Fruit fly (Drosophila melanogaster) whole organism, embryonic: ENCODE measurements around the gene TotA.

ENCODE experiments used
- Atf6 ChIP-seq: fragments of 200-800 bp; sonication (Bioruptor generic); IDR thresholded peaks from 2 replicates; pipeline ENCODE4 v1.3.6; 2022; ENCODE audit warnings: missing biosample characterization, missing genetic modification characterization
- CG10274 ChIP-seq: fragments of 200-800 bp; sonication (Bioruptor generic); optimal IDR thresholded peaks from 3 replicates; lab custom pipeline; 2017; ENCODE audit warnings: missing biosample characterization, mild to moderate bottlenecking, missing genetic modification characterization
- CG10366 ChIP-seq: fragments of 200-800 bp; sonication (Bioruptor generic); IDR thresholded peaks from 2 replicates; pipeline ENCODE4 v1.3.6; 2022; ENCODE audit warnings: missing biosample characterization, missing genetic modification characterization
- CG10565 ChIP-seq: fragments of 200-800 bp; sonication (Bioruptor generic); optimal IDR thresholded peaks from 3 replicates; lab custom pipeline; 2016; ENCODE audit warnings: missing biosample characterization, mild to moderate bottlenecking, missing genetic modification characterization
- CG10979 ChIP-seq: fragments of 200-800 bp; sonication (Bioruptor generic); optimal IDR thresholded peaks from 2 replicates; lab custom pipeline; 2018; ENCODE audit warnings: missing biosample characterization, mild to moderate bottlenecking, missing genetic modification characterization, moderate library complexity
- CG11504 ChIP-seq: fragments of 200-800 bp; sonication (Bioruptor generic); optimal IDR thresholded peaks from 3 replicates; lab custom pipeline; 2019; ENCODE audit warnings: missing biosample characterization, mild to moderate bottlenecking, missing genetic modification characterization, moderate library complexity
- CG11695 ChIP-seq: fragments of 200-800 bp; sonication (Bioruptor generic); IDR thresholded peaks from 3 replicates; pipeline ENCODE4 v1.3.6; 2022; ENCODE audit warnings: missing biosample characterization, missing genetic modification characterization
- CG12219 ChIP-seq: fragments of 200-800 bp; sonication (Bioruptor generic); optimal IDR thresholded peaks from 3 replicates; lab custom pipeline; 2018; ENCODE audit warnings: missing biosample characterization, mild to moderate bottlenecking, missing genetic modification characterization
- CG12391 ChIP-seq: fragments of 200-800 bp; sonication (Bioruptor generic); optimal IDR thresholded peaks from 3 replicates; lab custom pipeline; 2018; ENCODE audit warnings: missing biosample characterization, mild to moderate bottlenecking, missing genetic modification characterization, moderate library complexity
- CG13424 ChIP-seq: fragments of 200-800 bp; sonication (Bioruptor generic); optimal IDR thresholded peaks from 2 replicates; lab custom pipeline; 2019; ENCODE audit warnings: missing biosample characterization, mild to moderate bottlenecking, missing genetic modification characterization, moderate library complexity
- CG15269 ChIP-seq: fragments of 200-800 bp; sonication (Bioruptor generic); optimal IDR thresholded peaks from 2 replicates; lab custom pipeline; 2018; ENCODE audit warnings: missing biosample characterization, mild to moderate bottlenecking, missing genetic modification characterization, moderate library complexity
- CG16779 ChIP-seq: fragments of 200-800 bp; sonication (Bioruptor generic); IDR thresholded peaks from 2 replicates; pipeline ENCODE4 v1.3.6; 2022; ENCODE audit warnings: missing biosample characterization, missing genetic modification characterization
- CG17361 ChIP-seq: fragments of 200-800 bp; sonication (Bioruptor generic); IDR thresholded peaks from 3 replicates; pipeline ENCODE4 v1.3.6; 2022; ENCODE audit warnings: missing biosample characterization, missing genetic modification characterization
- CG2678 ChIP-seq: fragments of 200-800 bp; sonication (Bioruptor generic); optimal IDR thresholded peaks from 3 replicates; lab custom pipeline; 2019; ENCODE audit warnings: missing biosample characterization, mild to moderate bottlenecking, missing genetic modification characterization, moderate library complexity
- CG31224 ChIP-seq: fragments of 200-800 bp; sonication (Bioruptor generic); IDR thresholded peaks from 2 replicates; pipeline ENCODE4 v1.3.6; 2022; ENCODE audit warnings: missing biosample characterization, missing genetic modification characterization
- CG34422 ChIP-seq: fragments of 200-800 bp; sonication (Bioruptor generic); IDR thresholded peaks from 3 replicates; pipeline ENCODE4 v1.3.6; 2022; ENCODE audit warnings: missing biosample characterization, missing genetic modification characterization
- CG4360 ChIP-seq: fragments of 200-800 bp; sonication (Bioruptor generic); IDR thresholded peaks from 2 replicates; pipeline ENCODE4 v1.3.6; 2022; ENCODE audit warnings: missing biosample characterization, missing genetic modification characterization
- CG4424 ChIP-seq: fragments of 200-800 bp; sonication (Bioruptor generic); optimal IDR thresholded peaks from 3 replicates; lab custom pipeline; 2016; ENCODE audit warnings: missing biosample characterization, missing genetic modification characterization
- CHES-1-like ChIP-seq: fragments of 200-800 bp; sonication (Bioruptor generic); optimal IDR thresholded peaks from 2 replicates; lab custom pipeline; 2016; ENCODE audit warnings: missing biosample characterization, missing genetic modification characterization
- CoRest ChIP-seq: fragments of 200-800 bp; sonication (Bioruptor generic); optimal IDR thresholded peaks from 3 replicates; lab custom pipeline; 2018; ENCODE audit warnings: missing biosample characterization, mild to moderate bottlenecking, missing genetic modification characterization, moderate library complexity
- Doc2 ChIP-seq: fragments of 200-800 bp; sonication (Bioruptor generic); IDR thresholded peaks from 2 replicates; pipeline ENCODE4 v1.3.6; 2022; ENCODE audit warnings: missing biosample characterization, missing genetic modification characterization
- Fer2 ChIP-seq: fragments of 200-800 bp; sonication (Bioruptor generic); optimal IDR thresholded peaks from 2 replicates; lab custom pipeline; 2018; ENCODE audit warnings: missing biosample characterization, mild to moderate bottlenecking, missing genetic modification characterization, moderate library complexity
- HLH4C ChIP-seq: fragments of 200-800 bp; sonication (Bioruptor generic); IDR thresholded peaks from 3 replicates; pipeline ENCODE4 v1.3.6; 2022; ENCODE audit warnings: missing biosample characterization, missing genetic modification characterization; ENCODE audit not compliant: partially characterized antibody
- Hey ChIP-seq: fragments of 200-800 bp; sonication (Bioruptor generic); optimal IDR thresholded peaks from 3 replicates; lab custom pipeline; 2018; ENCODE audit warnings: missing biosample characterization, mild to moderate bottlenecking, missing genetic modification characterization
- Hr39 ChIP-seq: fragments of >200 bp; optimal IDR thresholded peaks from 2 replicates; lab custom pipeline; 2017
- Hr78 ChIP-seq, 2 experiments: fragments of 200-800 bp in 1 of 2; fragments of >200 bp in 1 of 2; sonication (Bioruptor generic) in 1 of 2; optimal IDR thresholded peaks; 2 replicates each; lab custom pipeline; 2017 to 2019; ENCODE audit warnings: missing biosample characterization in 2 of 2, missing genetic modification characterization in 2 of 2, mild to moderate bottlenecking in 1 of 2, moderate library complexity in 1 of 2
- Med ChIP-seq: fragments of 200-800 bp; sonication (Bioruptor generic); peaks from one replicate; lab custom pipeline; 2016; ENCODE audit warnings: missing biosample characterization, missing genetic modification characterization, mild to moderate bottlenecking, inconsistent platforms, moderate library complexity
- Oli ChIP-seq: fragments of 200-800 bp; sonication (Bioruptor generic); optimal IDR thresholded peaks from 2 replicates; lab custom pipeline; 2018; ENCODE audit warnings: missing biosample characterization, mild to moderate bottlenecking, missing genetic modification characterization, moderate library complexity
- Optix ChIP-seq: fragments of 200-800 bp; sonication (Bioruptor generic); IDR thresholded peaks from 3 replicates; pipeline ENCODE4 v1.3.6; 2022; ENCODE audit warnings: missing biosample characterization, missing genetic modification characterization
- PHDP ChIP-seq: fragments of 200-800 bp; sonication (Bioruptor generic); optimal IDR thresholded peaks from 3 replicates; lab custom pipeline; 2018; ENCODE audit warnings: missing biosample characterization, mild to moderate bottlenecking, missing genetic modification characterization, moderate library complexity
- Rfx ChIP-seq: fragments of 200-800 bp; sonication (Bioruptor generic); IDR thresholded peaks from 2 replicates; pipeline ENCODE4 v1.3.6; 2022; ENCODE audit warnings: missing biosample characterization, missing genetic modification characterization
- Xrp1 ChIP-seq: fragments of 200-800 bp; sonication (Bioruptor generic); IDR thresholded peaks from 2 replicates; pipeline ENCODE4 v1.3.6; 2022; ENCODE audit warnings: missing biosample characterization, missing genetic modification characterization
- YL-1 ChIP-seq: fragments of 200-800 bp; sonication (Bioruptor generic); optimal IDR thresholded peaks from 3 replicates; lab custom pipeline; 2017; ENCODE audit warnings: missing biosample characterization, mild to moderate bottlenecking, missing genetic modification characterization
- bab2 ChIP-seq: fragments of 200-800 bp; sonication (Bioruptor generic); optimal IDR thresholded peaks from 2 replicates; lab custom pipeline; 2016; ENCODE audit warnings: missing biosample characterization, missing genetic modification characterization
- chif ChIP-seq, 2 experiments: fragments of 200-800 bp; sonication (Bioruptor generic); optimal IDR thresholded peaks; 3 replicates each; lab custom pipeline; 2016; ENCODE audit warnings: missing biosample characterization in 2 of 2, missing genetic modification characterization in 2 of 2
- ci ChIP-seq: fragments of 200-800 bp; sonication (Bioruptor generic); IDR thresholded peaks from 3 replicates; pipeline ENCODE4 v1.3.6; 2022; ENCODE audit warnings: missing biosample characterization, missing genetic modification characterization
- da ChIP-seq: fragments of 200-800 bp; sonication (Bioruptor generic); optimal IDR thresholded peaks from 2 replicates; lab custom pipeline; 2016; ENCODE audit warnings: missing biosample characterization, missing genetic modification characterization
- dmrt11E ChIP-seq: fragments of 200-800 bp; sonication (Bioruptor generic); optimal IDR thresholded peaks from 3 replicates; lab custom pipeline; 2018; ENCODE audit warnings: missing biosample characterization, mild to moderate bottlenecking, missing genetic modification characterization, moderate library complexity
- esg ChIP-seq: fragments of 200-800 bp; sonication (Bioruptor generic); conservative IDR thresholded peaks from 2 replicates; pipeline ENCODE4 v1.3.6; 2022; ENCODE audit warnings: missing biosample characterization, missing genetic modification characterization
- fd96Cb ChIP-seq: fragments of 200-800 bp; sonication (Bioruptor generic); optimal IDR thresholded peaks from 2 replicates; lab custom pipeline; 2018; ENCODE audit warnings: missing biosample characterization, mild to moderate bottlenecking, missing genetic modification characterization, moderate library complexity
- gcm ChIP-seq: fragments of 200-800 bp; sonication (Bioruptor generic); optimal IDR thresholded peaks from 2 replicates; lab custom pipeline; 2019; ENCODE audit warnings: missing biosample characterization, mild to moderate bottlenecking, missing genetic modification characterization, moderate library complexity
- gem ChIP-seq: fragments of 200-800 bp; sonication (Bioruptor generic); optimal IDR thresholded peaks from 2 replicates; lab custom pipeline; 2019; ENCODE audit warnings: missing biosample characterization, mild to moderate bottlenecking, missing genetic modification characterization, moderate library complexity
- gsb-n ChIP-seq: fragments of 200-800 bp; sonication (Bioruptor generic); optimal IDR thresholded peaks from 3 replicates; lab custom pipeline; 2018; ENCODE audit warnings: missing biosample characterization, mild to moderate bottlenecking, missing genetic modification characterization
- pfk ChIP-seq: fragments of 200-800 bp; sonication (Bioruptor generic); optimal IDR thresholded peaks from 2 replicates; lab custom pipeline; 2018; ENCODE audit warnings: missing biosample characterization, mild to moderate bottlenecking, missing genetic modification characterization, moderate library complexity
- phol ChIP-seq: fragments of 200-800 bp; sonication (Bioruptor generic); optimal IDR thresholded peaks from 3 replicates; lab custom pipeline; 2018; ENCODE audit warnings: missing biosample characterization, mild to moderate bottlenecking, missing genetic modification characterization, moderate library complexity
- psq ChIP-seq: fragments of 200-800 bp; sonication (Bioruptor generic); optimal IDR thresholded peaks from 2 replicates; lab custom pipeline; 2017; ENCODE audit warnings: missing biosample characterization, missing genetic modification characterization
- sim ChIP-seq: fragments of 200-800 bp; sonication (Bioruptor generic); IDR thresholded peaks from 2 replicates; pipeline ENCODE4 v1.3.6; 2022; ENCODE audit warnings: missing biosample characterization, missing genetic modification characterization
- slbo ChIP-seq: fragments of 200-800 bp; sonication (Bioruptor generic); IDR thresholded peaks from 2 replicates; pipeline ENCODE4 v1.3.6; 2022; ENCODE audit warnings: missing biosample characterization, missing genetic modification characterization
- slou ChIP-seq: fragments of 200-800 bp; sonication (Bioruptor generic); optimal IDR thresholded peaks from 3 replicates; lab custom pipeline; 2016; ENCODE audit warnings: missing biosample characterization, missing genetic modification characterization
- so ChIP-seq: fragments of 200-800 bp; sonication (Bioruptor generic); IDR thresholded peaks from 3 replicates; pipeline ENCODE4 v1.3.6; 2022; ENCODE audit warnings: missing biosample characterization, missing genetic modification characterization
- zf30C ChIP-seq: fragments of 200-800 bp; sonication (Bioruptor generic); optimal IDR thresholded peaks from 3 replicates; lab custom pipeline; 2018; ENCODE audit warnings: missing biosample characterization, mild to moderate bottlenecking, missing genetic modification characterization

Gene TotA

DNA sequence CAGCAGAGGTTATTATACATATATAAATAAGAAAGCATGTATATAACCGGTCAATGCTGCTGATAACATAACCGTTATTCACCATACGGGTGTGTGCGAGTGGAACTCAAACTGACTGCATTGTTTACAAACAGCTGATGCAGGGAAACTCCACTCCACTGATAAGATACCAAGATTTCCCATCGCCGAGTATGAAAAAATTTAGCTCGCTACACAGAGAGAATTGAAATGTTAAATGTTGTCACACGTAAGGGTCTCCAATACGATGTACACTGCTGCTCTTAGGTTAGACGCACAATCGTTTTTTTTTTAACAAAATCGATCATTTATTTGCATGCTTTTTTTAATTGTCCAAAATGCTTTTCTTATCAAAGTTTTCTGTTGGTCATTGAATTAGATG is 37.2 kb upstream of the TotA start (continued):
- peak; percentile 39 for TF ChIP-seq PHDP (tag; lab: Kevin White, UChicago)
- peak; percentile 46 for TF ChIP-seq CG15269 (tag; lab: Kevin White, UChicago)
- peak; percentile 32; the same call in 1 of the 2 replicates for TF ChIP-seq Atf6 (GFP tag; lab: Robert Waterston, UW)
- TF ChIP-seq psq (GFP tag; lab: Kevin White, UChicago) = no peak
- TF ChIP-seq so (GFP tag; lab: Robert Waterston, UW) = no peak
- no peak for TF ChIP-seq da (GFP tag; lab: Kevin White, UChicago)
- peak; percentile 21 for TF ChIP-seq CG13424 (tag; lab: Kevin White, UChicago)
- TF ChIP-seq CG31224 (GFP tag; lab: Robert Waterston, UW) = no peak
- TF ChIP-seq gsb-n = peak; percentile 10
- no peak for TF ChIP-seq Optix (GFP tag; lab: Robert Waterston, UW)
- no peak for TF ChIP-seq esg (GFP tag; lab: Robert Waterston, UW)
- TF ChIP-seq CG17361 = no peak
- TF ChIP-seq Rfx (GFP tag; lab: Robert Waterston, UW) = no peak; the same call in 1 of the 2 replicates
- no peak for TF ChIP-seq CG16779
- TF ChIP-seq Doc2 (GFP tag; lab: Robert Waterston, UW) = no peak
- peak in 1 of 2 experiments; percentile 29 for TF ChIP-seq chif (GFP tag; optimal IDR thresholded peaks at IDR 0.05; lab: Kevin White, UChicago)
- peak; percentile 24 for TF ChIP-seq fd96Cb (tag; lab: Kevin White, UChicago)
- TF ChIP-seq CG10565 (GFP tag; lab: Kevin White, UChicago) = no peak
- TF ChIP-seq CG4360 (GFP tag; lab: Robert Waterston, UW) = no peak
- TF ChIP-seq gcm = no peak
- no peak for TF ChIP-seq dmrt11E
- TF ChIP-seq HLH4C = no peak
- no peak for TF ChIP-seq Hey
- no peak for TF ChIP-seq Hr78 (GFP tag; optimal IDR thresholded peaks at IDR 0.05; lab: Kevin White, UChicago)
- TF ChIP-seq CG2678 (tag; lab: Kevin White, UChicago) = peak; percentile 2
- TF ChIP-seq gem (tag; lab: Kevin White, UChicago) = peak; percentile 59
- TF ChIP-seq CG10979 (tag; lab: Kevin White, UChicago) = peak; percentile 37
- no peak for TF ChIP-seq CG12219
- peak; percentile 41 for TF ChIP-seq Med (GFP tag; lab: Kevin White, UChicago)
- TF ChIP-seq slbo (GFP tag; lab: Robert Waterston, UW) = peak; percentile 62; the same call in 1 of the 2 replicates
- TF ChIP-seq Oli (tag; lab: Kevin White, UChicago) = peak; percentile 30
- no peak for TF ChIP-seq CG4424
- no peak for TF ChIP-seq Xrp1 (GFP tag; lab: Robert Waterston, UW)
- no peak for TF ChIP-seq Hr39 (lab: Kevin White, UChicago)
- peak; percentile 43 for TF ChIP-seq CG10366
- TF ChIP-seq CoRest (tag; lab: Kevin White, UChicago) = peak; percentile 21
- TF ChIP-seq slou (GFP tag; lab: Kevin White, UChicago) = no peak
- peak; percentile 45 for TF ChIP-seq CG12391 (tag; lab: Kevin White, UChicago)
- no peak for TF ChIP-seq YL-1 (GFP tag; lab: Kevin White, UChicago)
- TF ChIP-seq CHES-1-like (GFP tag; lab: Kevin White, UChicago) = no peak
- peak; percentile 29; the same call in 1 of the 2 replicates for TF ChIP-seq sim (GFP tag; lab: Robert Waterston, UW)
- no peak for TF ChIP-seq Fer2 (tag; lab: Kevin White, UChicago)
- TF ChIP-seq CG34422 = peak; percentile 29; the same call in 1 of the 3 replicates
- TF ChIP-seq ci (GFP tag; lab: Robert Waterston, UW) = peak; percentile 62; the same call in 1 of the 3 replicates
- TF ChIP-seq zf30C = peak; percentile 62
- TF ChIP-seq phol (tag; lab: Kevin White, UChicago) = peak; percentile 38
- peak; percentile 48 for TF ChIP-seq CG11504
- no peak for TF ChIP-seq pfk (GFP tag; lab: Kevin White, UChicago)
- TF ChIP-seq bab2 (GFP tag; lab: Kevin White, UChicago) = no peak
- no peak for TF ChIP-seq CG10274 (GFP tag; lab: Kevin White, UChicago)
- 0 out of 3 replicates have a peak, but pooled peaks have one; percentile 28 for TF ChIP-seq CG11695
- TF ChIP-seq, all 482 proteins: peak for 82
